Worm (Caenorhabditis elegans) whole organism, young adult: ENCODE measurements around the gene exp-1.

ENCODE experiments used
- B0019.2 ChIP-seq: fragments of 200-800 bp; sonication (Bioruptor generic); conservative IDR thresholded peaks from 2 replicates; pipeline ENCODE4 v1.3.6; 2022; ENCODE audit warnings: missing genetic modification reagents, missing genetic modification characterization, missing compliant biosample characterization
- B0035.1 ChIP-seq: sonication (generic microtip); optimal IDR thresholded peaks from 2 replicates; lab custom pipeline; 2016; ENCODE audit warnings: missing genetic modification characterization, mild to moderate bottlenecking, missing compliant biosample characterization, missing genotype, missing genetic modification reagents
- D2030.7 ChIP-seq: fragments of 200-800 bp; sonication (Bioruptor generic); IDR thresholded peaks from 2 replicates; pipeline ENCODE4 v1.3.6; 2022; ENCODE audit warnings: missing genetic modification reagents, missing genetic modification characterization, missing compliant biosample characterization
- F37B4.10 ChIP-seq: fragments of 200-800 bp; sonication (Bioruptor generic); IDR thresholded peaks from 2 replicates; pipeline ENCODE4 v1.3.6; 2022; ENCODE audit warnings: missing genetic modification characterization, missing compliant biosample characterization
- F39B2.1 ChIP-seq: fragments of 200-800 bp; sonication (Bioruptor generic); IDR thresholded peaks from 2 replicates; pipeline ENCODE4 v1.3.6; 2022; ENCODE audit warnings: missing genetic modification reagents, missing genetic modification characterization, missing compliant biosample characterization
- F49E8.2 ChIP-seq: sonication (generic microtip); optimal IDR thresholded peaks from 3 replicates; lab custom pipeline; 2017; ENCODE audit warnings: missing genetic modification characterization, mild to moderate bottlenecking, missing compliant biosample characterization, antibody characterized with exemption, moderate library complexity; ENCODE audit not compliant: insufficient read depth
- F55B11.4 ChIP-seq: sonication (generic microtip); optimal IDR thresholded peaks from 2 replicates; lab custom pipeline; 2016; ENCODE audit warnings: missing compliant biosample characterization, missing genetic modification characterization, borderline replicate concordance; ENCODE audit not compliant: insufficient read depth
- F57C9.4 ChIP-seq: sonication (generic microtip); optimal IDR thresholded peaks from 2 replicates; lab custom pipeline; 2017; ENCODE audit warnings: mild to moderate bottlenecking, missing genetic modification characterization, missing compliant biosample characterization
- K11D2.4 ChIP-seq: fragments of 200-800 bp; sonication (Bioruptor generic); IDR thresholded peaks from 2 replicates; pipeline ENCODE4 v1.3.6; 2022; ENCODE audit warnings: missing genetic modification reagents, missing genetic modification characterization, missing compliant biosample characterization
- T26A5.8 ChIP-seq: sonication (generic microtip); optimal IDR thresholded peaks from 2 replicates; lab custom pipeline; 2016; ENCODE audit warnings: missing genetic modification characterization, missing compliant biosample characterization
- Y95B8A.8 ChIP-seq: fragments of 200-800 bp; sonication (Bioruptor generic); IDR thresholded peaks from 2 replicates; pipeline ENCODE4 v1.3.6; 2022; ENCODE audit warnings: missing genetic modification reagents, missing genetic modification characterization, missing compliant biosample characterization
- atf-7 ChIP-seq: sonication (generic microtip); optimal IDR thresholded peaks from 2 replicates; lab custom pipeline; 2017; ENCODE audit warnings: mild to moderate bottlenecking, missing genetic modification characterization, missing compliant biosample characterization
- attf-5 ChIP-seq: fragments of 200-800 bp; sonication (Bioruptor generic); optimal IDR thresholded peaks from 2 replicates; lab custom pipeline; 2018; ENCODE audit warnings: mild to moderate bottlenecking, missing genetic modification characterization, missing compliant biosample characterization
- bed-1 ChIP-seq: fragments of 200-800 bp; sonication (Bioruptor generic); IDR thresholded peaks from 2 replicates; pipeline ENCODE4 v1.3.6; 2022; ENCODE audit warnings: missing genetic modification reagents, missing genetic modification characterization, missing compliant biosample characterization
- ceh-100 ChIP-seq: fragments of 200-800 bp; sonication (Bioruptor generic); IDR thresholded peaks from 2 replicates; pipeline ENCODE4 v1.3.6; 2022; ENCODE audit warnings: missing genetic modification reagents, missing genetic modification characterization, missing compliant biosample characterization
- ceh-40 ChIP-seq: fragments of 200-800 bp; sonication (Bioruptor generic); IDR thresholded peaks from 2 replicates; pipeline ENCODE4 v1.3.6; 2022; ENCODE audit warnings: missing genetic modification characterization, missing compliant biosample characterization
- ceh-58 ChIP-seq: fragments of 200-800 bp; sonication (Bioruptor generic); IDR thresholded peaks from 2 replicates; pipeline ENCODE4 v1.3.6; 2022; ENCODE audit warnings: missing genetic modification characterization, missing compliant biosample characterization
- dox-1 ChIP-seq: fragments of 200-800 bp; sonication (Bioruptor generic); IDR thresholded peaks from 2 replicates; pipeline ENCODE4 v1.3.6; 2022; ENCODE audit warnings: missing genetic modification reagents, missing genetic modification characterization, missing compliant biosample characterization
- dpff-1 ChIP-seq: sonication (generic microtip); optimal IDR thresholded peaks from 2 replicates; lab custom pipeline; 2017; ENCODE audit warnings: mild to moderate bottlenecking, missing genetic modification characterization, missing compliant biosample characterization
- efl-1 ChIP-seq: fragments of 150-350 bp; optimal IDR thresholded peaks from 2 replicates; lab custom pipeline; 2014; ENCODE audit warnings: missing biosample characterization, missing genetic modification reagents, missing genetic modification characterization
- gei-17 ChIP-seq: fragments of 200-800 bp; sonication (Bioruptor generic); optimal IDR thresholded peaks from 2 replicates; lab custom pipeline; 2018; ENCODE audit warnings: mild to moderate bottlenecking, missing genetic modification characterization, missing compliant biosample characterization
- hlh-12 ChIP-seq: sonication (generic microtip); optimal IDR thresholded peaks from 2 replicates; lab custom pipeline; 2016; ENCODE audit warnings: missing genetic modification characterization, missing compliant biosample characterization
- hrde-1 ChIP-seq: sonication (generic microtip); optimal IDR thresholded peaks from 2 replicates; lab custom pipeline; 2016; ENCODE audit warnings: missing genetic modification characterization, mild to moderate bottlenecking, missing compliant biosample characterization, moderate library complexity, missing genotype, missing genetic modification reagents, borderline replicate concordance
- let-607 ChIP-seq, 2 experiments: fragments of 200-800 bp in 1 of 2; sonication (Bioruptor generic) in 1 of 2; sonication (generic microtip) in 1 of 2; optimal IDR thresholded peaks; 2 replicates each; lab custom pipeline; 2016 to 2018; ENCODE audit warnings: mild to moderate bottlenecking in 2 of 2, missing compliant biosample characterization in 2 of 2, missing genetic modification characterization in 2 of 2, moderate library complexity in 2 of 2, missing genotype in 1 of 2
- lin-26 ChIP-seq: fragments of 200-800 bp; sonication (Bioruptor generic); IDR thresholded peaks from 2 replicates; pipeline ENCODE4 v1.3.6; 2022; ENCODE audit warnings: missing genetic modification reagents, missing genetic modification characterization, missing compliant biosample characterization
- lin-54 ChIP-seq: fragments of 200-800 bp; sonication (Bioruptor generic); optimal IDR thresholded peaks from 2 replicates; lab custom pipeline; 2018; ENCODE audit warnings: mild to moderate bottlenecking, missing genetic modification characterization, missing compliant biosample characterization
- madf-3 ChIP-seq: fragments of 200-800 bp; sonication (Bioruptor generic); IDR thresholded peaks from 2 replicates; pipeline ENCODE4 v1.3.6; 2022; ENCODE audit warnings: missing genetic modification reagents, missing genetic modification characterization, missing compliant biosample characterization
- madf-6 ChIP-seq: fragments of 200-800 bp; sonication (Bioruptor generic); IDR thresholded peaks from 2 replicates; pipeline ENCODE4 v1.3.6; 2022; ENCODE audit warnings: missing genetic modification reagents, missing genetic modification characterization, missing compliant biosample characterization
- madf-8 ChIP-seq: fragments of 200-800 bp; sonication (Bioruptor generic); conservative IDR thresholded peaks from 2 replicates; pipeline ENCODE4 v1.3.6; 2022; ENCODE audit warnings: missing genetic modification reagents, missing genetic modification characterization, missing compliant biosample characterization
- mel-28 ChIP-seq: sonication (generic microtip); optimal IDR thresholded peaks from 2 replicates; lab custom pipeline; 2016; ENCODE audit warnings: borderline replicate concordance, mild to moderate bottlenecking, missing genetic modification characterization, missing compliant biosample characterization
- nfyb-1 ChIP-seq: fragments of 200-800 bp; sonication (Bioruptor generic); IDR thresholded peaks from 2 replicates; pipeline ENCODE4 v1.3.6; 2022; ENCODE audit warnings: missing genetic modification reagents, missing genetic modification characterization, missing compliant biosample characterization
- rcor-1 ChIP-seq: fragments of 200-800 bp; sonication (Bioruptor generic); IDR thresholded peaks from 2 replicates; pipeline ENCODE4 v1.3.6; 2022; ENCODE audit warnings: missing genetic modification reagents, missing genetic modification characterization, missing compliant biosample characterization
- repo-1 ChIP-seq: sonication (generic microtip); optimal IDR thresholded peaks from 2 replicates; lab custom pipeline; 2017; ENCODE audit warnings: mild to moderate bottlenecking, missing genetic modification characterization, missing compliant biosample characterization
- snpc-3.4 ChIP-seq: sonication (generic microtip); optimal IDR thresholded peaks from 2 replicates; lab custom pipeline; 2017; ENCODE audit warnings: missing genetic modification characterization, mild to moderate bottlenecking, missing compliant biosample characterization, antibody characterized with exemption, moderate library complexity, missing genotype, missing genetic modification reagents
- snpc-4 ChIP-seq, 5 experiments: fragments of 150-350 bp in 1 of 5; sonication (generic microtip) in 4 of 5; optimal IDR thresholded peaks; 2 replicates each; lab custom pipeline; 2014 to 2018; ENCODE audit warnings: missing genetic modification characterization in 5 of 5, missing biosample characterization in 3 of 5, antibody characterized with exemption in 2 of 5, mild to moderate bottlenecking in 2 of 5, missing compliant biosample characterization in 2 of 5, missing genotype in 2 of 5, moderate library complexity in 2 of 5, missing genetic modification reagents in 1 of 5
- tlf-1 ChIP-seq: fragments of 200-800 bp; sonication (Bioruptor generic); optimal IDR thresholded peaks from 2 replicates; lab custom pipeline; 2018; ENCODE audit warnings: mild to moderate bottlenecking, missing genetic modification characterization, missing compliant biosample characterization
- xnd-1 ChIP-seq: sonication (generic microtip); optimal IDR thresholded peaks from 2 replicates; lab custom pipeline; 2016; ENCODE audit warnings: missing genotype, missing genetic modification reagents, missing genetic modification characterization, missing compliant biosample characterization

exp-1 gene

ce11 chrII:6113187-6113586 is 47.7 kb downstream of the exp-1 start, which contains the start of gene heri-1 (continued):
- TF ChIP-seq snpc-4 (GFP tag; optimal IDR thresholded peaks at IDR 0.05; lab: Kevin White, UChicago) (no peak), snpc-4 (tag; optimal IDR thresholded peaks at IDR 0.05; lab: Kevin White, UChicago) (no peak), xnd-1 (tag; lab: Kevin White, UChicago) (peak; percentile 46), B0019.2 (GFP tag; lab: Robert Waterston, UW) (no peak), hrde-1 (tag; lab: Kevin White, UChicago) (no peak), lin-54 (peak; percentile 3), dox-1 (GFP tag; lab: Robert Waterston, UW) (peak; percentile 18; the same call in 1 of the 2 replicates), ceh-58 (GFP tag; lab: Robert Waterston, UW) (no peak), madf-6 (peak; percentile 79), D2030.7 (peak; percentile 66), nfyb-1 (GFP tag; lab: Robert Waterston, UW) (no peak), rcor-1 (GFP tag; lab: Robert Waterston, UW) (no peak), gei-17 (GFP tag; lab: Kevin White, UChicago) (no peak)

DNA sequence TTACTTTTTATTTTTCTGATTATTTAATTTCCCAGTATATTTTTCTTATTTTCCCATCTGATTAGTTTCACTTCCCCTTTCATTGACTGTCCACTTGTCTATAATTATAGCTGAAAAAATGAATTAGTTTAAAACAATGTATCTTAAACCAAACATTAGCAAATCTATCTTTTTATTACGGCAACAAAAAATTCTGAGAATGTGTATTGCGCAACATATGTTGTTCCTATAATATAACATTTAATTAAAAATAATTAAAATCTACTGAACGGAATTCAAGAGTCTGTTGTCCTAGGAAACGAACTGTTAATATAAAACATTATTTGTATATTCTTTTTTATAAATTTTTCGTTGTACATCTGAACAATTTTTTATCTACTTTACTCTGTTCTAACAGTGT is 50.9 kb downstream of the exp-1 start:
- TF ChIP-seq F55B11.4 (tag; lab: Kevin White, UChicago) (no peak), repo-1 (tag; lab: Kevin White, UChicago) (no peak), attf-5 (GFP tag; lab: Kevin White, UChicago) (no peak), lin-26 (GFP tag; lab: Robert Waterston, UW) (no peak), snpc-3.4 (tag; lab: Kevin White, UChicago) (no peak), atf-7 (no peak), tlf-1 (GFP tag; lab: Kevin White, UChicago) (no peak), B0035.1 (tag; lab: Kevin White, UChicago) (no peak), F37B4.10 (GFP tag; lab: Robert Waterston, UW) (no peak), let-607 (tag; optimal IDR thresholded peaks at IDR 0.05; lab: Kevin White, UChicago) (no peak), efl-1 (GFP tag; lab: Kevin White, UChicago) (no peak), Y95B8A.8 (GFP tag; lab: Robert Waterston, UW) (no peak), T26A5.8 (tag; lab: Kevin White, UChicago) (no peak), ceh-40 (GFP tag; lab: Robert Waterston, UW) (no peak), K11D2.4 (no peak), bed-1 (GFP tag; lab: Robert Waterston, UW) (no peak), B0019.2 (GFP tag; lab: Robert Waterston, UW) (no peak)
- TF ChIP-seq, all 124 proteins: peak for 0

DNA sequence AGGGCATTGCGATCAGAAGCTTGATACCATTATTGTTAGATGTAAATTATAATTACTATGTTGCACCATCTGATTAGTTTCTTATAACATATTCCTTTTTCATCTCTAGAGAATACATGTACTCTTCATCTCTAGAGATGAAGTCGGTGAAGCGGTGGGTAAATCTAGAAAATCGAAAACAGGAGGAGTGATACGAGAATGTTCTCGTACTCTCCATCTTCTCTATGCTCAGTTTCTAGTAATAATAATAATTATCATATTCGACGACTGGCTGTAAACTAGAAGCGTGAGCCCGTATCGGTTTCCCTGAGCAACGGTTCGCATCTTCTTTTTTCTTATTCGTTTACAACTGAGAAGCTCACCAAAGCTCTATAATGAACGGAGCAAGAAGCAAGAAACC is 53.1 kb downstream of the exp-1 start:
- TF ChIP-seq mel-28 (tag; lab: Kevin White, UChicago) (no peak), madf-3 (GFP tag; lab: Robert Waterston, UW) (no peak), repo-1 (tag; lab: Kevin White, UChicago) (no peak), ceh-100 (GFP tag; lab: Robert Waterston, UW) (no peak), madf-8 (GFP tag; lab: Robert Waterston, UW) (no peak), hlh-12 (tag; lab: Kevin White, UChicago) (no peak), F49E8.2 (tag; lab: Kevin White, UChicago) (no peak), dpff-1 (no peak), F39B2.1 (GFP tag; lab: Robert Waterston, UW) (no peak), F57C9.4 (tag; lab: Kevin White, UChicago) (no peak)
